Fruit fly (Drosophila melanogaster) whole organism, prepupa: ENCODE results near the gene CG32243.

Experiments
- CG10631 ChIP-seq: fragments of 200-800 bp; sonication (Bioruptor generic); optimal IDR thresholded peaks from 2 replicates; lab custom pipeline; 2016; ENCODE audit warnings: missing biosample characterization, missing genetic modification characterization
- CG10669 ChIP-seq: fragments of 200-800 bp; sonication (Bioruptor generic); optimal IDR thresholded peaks from 3 replicates; lab custom pipeline; 2018; ENCODE audit warnings: missing biosample characterization, mild to moderate bottlenecking, missing genetic modification characterization, moderate library complexity
- CG11294 ChIP-seq: fragments of 200-800 bp; sonication (Bioruptor generic); IDR thresholded peaks from 2 replicates; pipeline ENCODE4 v1.3.6; 2022; ENCODE audit warnings: missing biosample characterization, missing genetic modification characterization
- CG11902 ChIP-seq: fragments of 200-800 bp; sonication (Bioruptor generic); optimal IDR thresholded peaks from 3 replicates; lab custom pipeline; 2016; ENCODE audit warnings: missing biosample characterization, missing genetic modification characterization
- CG15336 ChIP-seq: fragments of 200-800 bp; sonication (Bioruptor generic); IDR thresholded peaks from 2 replicates; pipeline ENCODE4 v1.3.6; 2022; ENCODE audit warnings: missing biosample characterization, missing genetic modification characterization
- CG1621 ChIP-seq: fragments of 200-800 bp; sonication (Bioruptor generic); optimal IDR thresholded peaks from 3 replicates; lab custom pipeline; 2018; ENCODE audit warnings: missing biosample characterization, mild to moderate bottlenecking, missing genetic modification characterization
- CG16779 ChIP-seq: fragments of 200-800 bp; sonication (Bioruptor generic); optimal IDR thresholded peaks from 3 replicates; lab custom pipeline; 2017; ENCODE audit warnings: missing biosample characterization, mild to moderate bottlenecking, missing genetic modification characterization
- CG3032 ChIP-seq: fragments of 200-800 bp; optimal IDR thresholded peaks from 2 replicates; lab custom pipeline; 2019; ENCODE audit warnings: missing biosample characterization, mild to moderate bottlenecking, missing genetic modification characterization, moderate library complexity
- CG31627 ChIP-seq: fragments of 200-800 bp; sonication (Bioruptor generic); optimal IDR thresholded peaks from 3 replicates; lab custom pipeline; 2016; ENCODE audit warnings: missing biosample characterization, missing genetic modification characterization
- CG32006 ChIP-seq: fragments of 200-800 bp; sonication (Bioruptor generic); optimal IDR thresholded peaks from 3 replicates; lab custom pipeline; 2017; ENCODE audit warnings: missing biosample characterization, mild to moderate bottlenecking, missing genetic modification characterization
- CG34406 ChIP-seq: fragments of 200-800 bp; sonication (Bioruptor generic); optimal IDR thresholded peaks from 3 replicates; lab custom pipeline; 2016; ENCODE audit warnings: missing biosample characterization, missing genetic modification characterization
- CG3919 ChIP-seq: fragments of 200-800 bp; sonication (Bioruptor generic); optimal IDR thresholded peaks from 3 replicates; lab custom pipeline; 2016; ENCODE audit warnings: missing biosample characterization, missing genetic modification characterization
- CG4318 ChIP-seq: fragments of 200-800 bp; sonication (Bioruptor generic); optimal IDR thresholded peaks from 3 replicates; lab custom pipeline; 2017; ENCODE audit warnings: missing biosample characterization, mild to moderate bottlenecking, missing genetic modification characterization
- CG6163 ChIP-seq: fragments of 200-800 bp; sonication (Bioruptor generic); IDR thresholded peaks from 3 replicates; pipeline ENCODE4 v1.3.6; 2022; ENCODE audit warnings: missing biosample characterization, missing genetic modification characterization
- CG6276 ChIP-seq: fragments of 200-800 bp; sonication (Bioruptor generic); optimal IDR thresholded peaks from 2 replicates; lab custom pipeline; 2017; ENCODE audit warnings: missing biosample characterization, mild to moderate bottlenecking, missing genetic modification characterization
- CG6792 ChIP-seq: fragments of 200-800 bp; sonication (Bioruptor generic); optimal IDR thresholded peaks from 3 replicates; lab custom pipeline; 2016; ENCODE audit warnings: missing biosample characterization, missing genetic modification characterization
- CG6808 ChIP-seq: fragments of 200-800 bp; sonication (Bioruptor generic); optimal IDR thresholded peaks from 3 replicates; lab custom pipeline; 2017; ENCODE audit warnings: missing biosample characterization, missing genetic modification characterization, mild to moderate bottlenecking, moderate library complexity, missing genetic modification reagents
- CG7368 ChIP-seq: fragments of 200-800 bp; sonication (Bioruptor generic); optimal IDR thresholded peaks from 3 replicates; lab custom pipeline; 2016; ENCODE audit warnings: missing biosample characterization, missing genetic modification characterization
- CG8119 ChIP-seq: fragments of 200-800 bp; sonication (Bioruptor generic); IDR thresholded peaks from 3 replicates; pipeline ENCODE4 v1.3.6; 2022; ENCODE audit warnings: missing biosample characterization, missing genetic modification characterization
- CG8632 ChIP-seq: fragments of 200-800 bp; sonication (Bioruptor generic); optimal IDR thresholded peaks from 3 replicates; lab custom pipeline; 2016; ENCODE audit warnings: missing biosample characterization, missing genetic modification characterization
- CG9139 ChIP-seq: fragments of 200-800 bp; sonication (Bioruptor generic); optimal IDR thresholded peaks from 3 replicates; lab custom pipeline; 2017; ENCODE audit warnings: missing biosample characterization, mild to moderate bottlenecking, missing genetic modification characterization
- Eip75B ChIP-seq: fragments of 200-800 bp; sonication (Bioruptor generic); optimal IDR thresholded peaks from 3 replicates; lab custom pipeline; 2016; ENCODE audit warnings: missing biosample characterization, missing genetic modification characterization
- Eip78C ChIP-seq: fragments of 200-800 bp; sonication (Bioruptor generic); peaks from one replicate; lab custom pipeline; 2016; ENCODE audit warnings: missing biosample characterization, missing genetic modification characterization
- Eip93F ChIP-seq: fragments of 200-800 bp; sonication (Bioruptor generic); optimal IDR thresholded peaks from 2 replicates; lab custom pipeline; 2016; ENCODE audit warnings: missing biosample characterization, mild to moderate bottlenecking, missing genetic modification characterization
- Ets21C ChIP-seq: fragments of 200-800 bp; sonication (Bioruptor generic); optimal IDR thresholded peaks from 3 replicates; lab custom pipeline; 2016; ENCODE audit warnings: missing biosample characterization, missing genetic modification characterization
- Ets96B ChIP-seq: fragments of 200-800 bp; optimal IDR thresholded peaks from 2 replicates; lab custom pipeline; 2019; ENCODE audit warnings: missing biosample characterization, mild to moderate bottlenecking, missing genetic modification characterization, moderate library complexity
- Gug ChIP-seq: fragments of 200-800 bp; sonication (Bioruptor generic); IDR thresholded peaks from 2 replicates; pipeline ENCODE4 v1.3.6; 2022; ENCODE audit warnings: missing biosample characterization, missing genetic modification characterization
- Hr38 ChIP-seq: sonication (Bioruptor generic); optimal IDR thresholded peaks from 2 replicates; lab custom pipeline; 2016; ENCODE audit warnings: missing biosample characterization, missing genetic modification characterization
- Hr39 ChIP-seq: fragments of 200-800 bp; sonication (Bioruptor generic); optimal IDR thresholded peaks from 2 replicates; lab custom pipeline; 2016; ENCODE audit warnings: missing biosample characterization, missing genetic modification characterization
- Hr4 ChIP-seq: fragments of 200-800 bp; sonication (Bioruptor generic); optimal IDR thresholded peaks from 3 replicates; lab custom pipeline; 2016; ENCODE audit warnings: missing biosample characterization, missing genetic modification characterization
- Lpt ChIP-seq: fragments of 200-800 bp; sonication (Bioruptor generic); optimal IDR thresholded peaks from 3 replicates; lab custom pipeline; 2016; ENCODE audit warnings: missing biosample characterization, missing genetic modification characterization
- Met ChIP-seq: fragments of 200-800 bp; sonication (Bioruptor generic); optimal IDR thresholded peaks from 3 replicates; lab custom pipeline; 2016; ENCODE audit warnings: missing biosample characterization, missing genetic modification characterization
- OdsH ChIP-seq: fragments of 200-800 bp; sonication (Bioruptor generic); optimal IDR thresholded peaks from 3 replicates; lab custom pipeline; 2016; ENCODE audit warnings: missing biosample characterization, missing genetic modification characterization
- Smox ChIP-seq: fragments of 200-800 bp; sonication (Bioruptor generic); optimal IDR thresholded peaks from 3 replicates; lab custom pipeline; 2016; ENCODE audit warnings: missing biosample characterization, missing genetic modification characterization
- Sox102F ChIP-seq: fragments of 200-800 bp; sonication (Bioruptor generic); optimal IDR thresholded peaks from 2 replicates; lab custom pipeline; 2016; ENCODE audit warnings: missing biosample characterization, mild to moderate bottlenecking, missing genetic modification characterization
- achi ChIP-seq: fragments of 200-800 bp; sonication (Bioruptor generic); optimal IDR thresholded peaks from 3 replicates; lab custom pipeline; 2016; ENCODE audit warnings: missing biosample characterization, missing genetic modification characterization
- acj6 ChIP-seq: fragments of 200-800 bp; sonication (Bioruptor generic); optimal IDR thresholded peaks from 3 replicates; lab custom pipeline; 2016; ENCODE audit warnings: missing biosample characterization, missing genetic modification characterization
- cyc ChIP-seq: fragments of 200-800 bp; sonication (Bioruptor generic); optimal IDR thresholded peaks from 3 replicates; lab custom pipeline; 2016; ENCODE audit warnings: missing biosample characterization, missing genetic modification characterization
- dac ChIP-seq: fragments of 200-800 bp; sonication (Bioruptor generic); optimal IDR thresholded peaks from 2 replicates; lab custom pipeline; 2017; ENCODE audit warnings: missing biosample characterization, mild to moderate bottlenecking, missing genetic modification characterization
- dsx ChIP-seq: fragments of 200-800 bp; optimal IDR thresholded peaks from 3 replicates; lab custom pipeline; 2019; ENCODE audit warnings: missing biosample characterization, mild to moderate bottlenecking, missing genetic modification characterization, moderate library complexity; ENCODE audit not compliant: poor library complexity, severe bottlenecking
- eg ChIP-seq: fragments of 200-800 bp; sonication (Bioruptor generic); IDR thresholded peaks from 3 replicates; pipeline ENCODE4 v1.3.6; 2022; ENCODE audit warnings: missing biosample characterization, missing genetic modification characterization
- esn ChIP-seq: fragments of 200-800 bp; sonication (Bioruptor generic); optimal IDR thresholded peaks from 2 replicates; lab custom pipeline; 2016; ENCODE audit warnings: missing biosample characterization, mild to moderate bottlenecking, missing genetic modification characterization, moderate library complexity
- fd59A ChIP-seq: fragments of 200-800 bp; sonication (Bioruptor generic); optimal IDR thresholded peaks from 2 replicates; lab custom pipeline; 2017; ENCODE audit warnings: missing biosample characterization, mild to moderate bottlenecking, missing genetic modification characterization, missing genetic modification reagents
- fd85E ChIP-seq: fragments of 200-800 bp; sonication (Bioruptor generic); optimal IDR thresholded peaks from 3 replicates; lab custom pipeline; 2016; ENCODE audit warnings: missing biosample characterization, missing genetic modification characterization
- fkh ChIP-seq: fragments of 200-800 bp; sonication (Bioruptor generic); optimal IDR thresholded peaks from 3 replicates; lab custom pipeline; 2017; ENCODE audit warnings: missing biosample characterization, mild to moderate bottlenecking, missing genetic modification characterization, moderate library complexity
- lz ChIP-seq: fragments of 200-800 bp; sonication (Bioruptor generic); optimal IDR thresholded peaks from 3 replicates; lab custom pipeline; 2016; ENCODE audit warnings: missing biosample characterization, missing genetic modification characterization
- salr ChIP-seq, 2 experiments: fragments of 200-800 bp; sonication (Bioruptor generic); optimal IDR thresholded peaks; 3 replicates each; lab custom pipeline; 2016 to 2018; ENCODE audit warnings: missing biosample characterization in 2 of 2, missing genetic modification characterization in 2 of 2, mild to moderate bottlenecking in 1 of 2
- spab ChIP-seq: fragments of 200-800 bp; sonication (Bioruptor generic); optimal IDR thresholded peaks from 2 replicates; lab custom pipeline; 2017; ENCODE audit warnings: missing biosample characterization, mild to moderate bottlenecking, missing genetic modification characterization, missing genetic modification reagents
- svp ChIP-seq: fragments of 200-800 bp; sonication (Bioruptor generic); peaks from one replicate; lab custom pipeline; 2016; ENCODE audit warnings: missing biosample characterization, missing genetic modification characterization
- vri ChIP-seq: fragments of 200-800 bp; sonication (Bioruptor generic); optimal IDR thresholded peaks from 3 replicates; lab custom pipeline; 2016; ENCODE audit warnings: missing biosample characterization, mild to moderate bottlenecking, missing genetic modification characterization

CG32243 gene

DNA sequence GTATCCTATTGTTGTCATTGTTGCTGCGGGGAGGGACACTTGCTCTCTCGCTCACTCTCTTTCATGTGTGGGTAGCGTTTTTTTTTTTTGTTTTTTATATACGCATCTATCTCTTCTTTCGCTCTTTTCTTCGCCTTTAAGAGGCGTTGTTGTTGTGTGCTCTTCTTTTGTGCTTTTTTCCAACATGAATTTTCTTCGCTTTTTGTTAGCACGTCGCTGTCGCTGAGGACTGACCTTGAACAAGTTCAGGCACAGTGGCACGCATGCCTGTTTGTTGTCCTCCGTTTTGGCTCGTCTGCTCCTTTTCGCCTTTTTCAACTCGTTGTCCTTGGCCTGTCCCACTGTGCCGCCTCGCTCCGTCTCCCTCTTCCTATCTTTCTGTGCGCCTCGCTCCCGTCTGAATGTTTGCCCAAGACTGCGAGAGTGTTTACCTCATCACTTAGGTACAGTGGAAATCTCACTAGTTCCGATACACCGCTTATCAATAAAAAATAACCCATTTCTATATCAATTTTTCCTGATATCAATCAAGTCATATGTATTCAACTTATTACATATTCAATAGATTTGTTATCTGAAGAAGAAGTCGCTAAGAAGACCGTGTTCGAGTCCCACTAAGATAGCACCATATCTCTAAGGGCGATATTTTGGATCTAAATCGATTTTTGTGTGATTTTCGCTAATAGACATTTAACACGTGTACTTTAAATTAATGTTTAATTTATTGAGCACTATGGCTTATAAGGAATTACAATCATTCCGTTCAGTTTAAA is 2.2 kb upstream of the CG32243 start:
- TF ChIP-seq salr (GFP tag; optimal IDR thresholded peaks at IDR 0.05; lab: Kevin White, UChicago) (peak; percentile 81 to 88), Eip78C (GFP tag; lab: Kevin White, UChicago) (peak; percentile 78), eg (GFP tag; lab: Robert Waterston, UW) (peak; percentile 86), OdsH (GFP tag; lab: Kevin White, UChicago) (peak; percentile 67), CG10631 (GFP tag; lab: Kevin White, UChicago) (peak; percentile 79), CG3919 (GFP tag; lab: Kevin White, UChicago) (peak; percentile 86), dac (GFP tag; lab: Kevin White, UChicago) (peak; percentile 34), CG9139 (GFP tag; lab: Kevin White, UChicago) (peak; percentile 98), CG16779 (tag; lab: Kevin White, UChicago) (peak; percentile 90), CG6808 (GFP tag; lab: Kevin White, UChicago) (peak; percentile 99), CG31627 (GFP tag; lab: Kevin White, UChicago) (peak; percentile 60), cyc (GFP tag; lab: Kevin White, UChicago) (peak; percentile 56), CG15336 (GFP tag; lab: Robert Waterston, UW) (peak; percentile 65), CG10669 (peak; percentile 93), Sox102F (peak; percentile 63), CG8632 (GFP tag; lab: Kevin White, UChicago) (peak; percentile 76), CG7368 (GFP tag; lab: Kevin White, UChicago) (peak; percentile 91), svp (GFP tag; lab: Kevin White, UChicago) (peak; percentile 76), esn (GFP tag; lab: Kevin White, UChicago) (peak; percentile 69), Gug (peak; percentile 49; the same call in 1 of the 2 replicates), achi (GFP tag; lab: Kevin White, UChicago) (peak; percentile 77), CG11902 (GFP tag; lab: Kevin White, UChicago) (peak; percentile 62), Eip93F (GFP tag; lab: Kevin White, UChicago) (no peak), CG6276 (GFP tag; lab: Kevin White, UChicago) (peak; percentile 88), CG6792 (peak; percentile 83), fd85E (peak; percentile 89), acj6 (GFP tag; lab: Kevin White, UChicago) (peak; percentile 66), CG32006 (GFP tag; lab: Kevin White, UChicago) (peak; percentile 63), CG1621 (tag; lab: Kevin White, UChicago) (peak; percentile 95), CG11294 (GFP tag; lab: Robert Waterston, UW) (peak; percentile 39; the same call in 1 of the 2 replicates), fkh (GFP tag; lab: Kevin White, UChicago) (no peak), CG8119 (GFP tag; lab: Robert Waterston, UW) (peak; percentile 84), Ets21C (GFP tag; lab: Kevin White, UChicago) (peak; percentile 17), Lpt (GFP tag; lab: Kevin White, UChicago) (peak; percentile 84), CG6163 (GFP tag; lab: Robert Waterston, UW) (peak; percentile 95), CG3032 (tag; lab: Kevin White, UChicago) (peak; percentile 95), Eip75B (peak; percentile 87), Ets96B (tag; lab: Kevin White, UChicago) (peak; percentile 96), Hr39 (peak; percentile 75), dsx (GFP tag; lab: Kevin White, UChicago) (peak; percentile 95), Smox (GFP tag; lab: Kevin White, UChicago) (peak; percentile 58), fd59A (GFP tag; lab: Kevin White, UChicago) (peak; percentile 74), Hr4 (GFP tag; lab: Kevin White, UChicago) (peak; percentile 52), CG4318 (GFP tag; lab: Kevin White, UChicago) (peak; percentile 25), Met (peak; percentile 67), Hr38 (GFP tag; lab: Kevin White, UChicago) (no peak), CG34406 (peak; percentile 61), lz (GFP tag; lab: Kevin White, UChicago) (peak; percentile 54), spab (GFP tag; lab: Kevin White, UChicago) (peak; percentile 98), vri (GFP tag; lab: Kevin White, UChicago) (peak; percentile 70)
